Worm (Caenorhabditis elegans) whole organism, L4/young adult: Measurements from ENCODE around the gene ints-5.

Experiments
- W03F9.2 ChIP-seq: fragments of 150-350 bp; optimal IDR thresholded peaks from 2 replicates; lab custom pipeline; 2014; ENCODE audit warnings: missing biosample characterization, missing genetic modification characterization
- him-1 ChIP-seq: sonication (generic microtip); optimal IDR thresholded peaks from 2 replicates; lab custom pipeline; 2016; ENCODE audit warnings: missing genotype, missing genetic modification reagents, missing genetic modification characterization, missing compliant biosample characterization

ce11 chrV:18575084-18575483 lies 41.3 kb downstream of the ints-5 start:
- no peak for TF ChIP-seq him-1 (tag; lab: Kevin White, UChicago)
- TF ChIP-seq W03F9.2 = no peak
